Fruit fly (Drosophila melanogaster) whole organism, wandering third instar larva: ENCODE data around the gene CG42571.

Experiments
- Abd-B ChIP-seq: fragments of >200 bp; optimal IDR thresholded peaks from 2 replicates; lab custom pipeline; 2017; ENCODE audit warnings: missing biosample characterization, missing genetic modification characterization
- CG9705 ChIP-seq: fragments of 200-800 bp; sonication (Bioruptor generic); optimal IDR thresholded peaks from 2 replicates; lab custom pipeline; 2018; ENCODE audit warnings: missing biosample characterization, mild to moderate bottlenecking, missing genetic modification characterization
- CrebA ChIP-seq: fragments of 200-800 bp; sonication (Bioruptor generic); optimal IDR thresholded peaks from 2 replicates; lab custom pipeline; 2016; ENCODE audit warnings: missing biosample characterization, mild to moderate bottlenecking, missing genetic modification characterization, borderline replicate concordance
- Dfd ChIP-seq: fragments of >200 bp; optimal IDR thresholded peaks from 2 replicates; lab custom pipeline; 2017; ENCODE audit warnings: missing biosample characterization, missing genetic modification characterization
- Dif ChIP-seq: fragments of 200-275, 200-300 bp; sonication (Bioruptor generic); optimal IDR thresholded peaks from 2 replicates; lab custom pipeline; 2018; ENCODE audit warnings: missing biosample characterization, missing genetic modification characterization; ENCODE audit not compliant: partially characterized antibody
- GATAd ChIP-seq: sonication (Bioruptor generic); optimal IDR thresholded peaks from 2 replicates; lab custom pipeline; 2016; ENCODE audit warnings: missing biosample characterization, missing genetic modification characterization
- HLH106 ChIP-seq: fragments of 200-800 bp; optimal IDR thresholded peaks from 3 replicates; lab custom pipeline; 2019; ENCODE audit warnings: missing biosample characterization, mild to moderate bottlenecking, missing genetic modification characterization, moderate library complexity
- Hr78 ChIP-seq: fragments of >200 bp; optimal IDR thresholded peaks from 2 replicates; lab custom pipeline; 2017; ENCODE audit warnings: missing biosample characterization, missing genetic modification characterization
- Hr83 ChIP-seq: fragments of 200-300 bp; sonication (Bioruptor generic); optimal IDR thresholded peaks from 2 replicates; lab custom pipeline; 2016; ENCODE audit warnings: missing biosample characterization, mild to moderate bottlenecking, missing genetic modification characterization, moderate library complexity; ENCODE audit not compliant: poor library complexity, severe bottlenecking
- Jra ChIP-seq: sonication (Bioruptor generic); optimal IDR thresholded peaks from 2 replicates; lab custom pipeline; 2016; ENCODE audit warnings: missing biosample characterization, missing genetic modification characterization
- Mio ChIP-seq: sonication (Bioruptor generic); optimal IDR thresholded peaks from 2 replicates; lab custom pipeline; 2016; ENCODE audit warnings: missing biosample characterization, missing genetic modification characterization
- N ChIP-seq: fragments of >200 bp; optimal IDR thresholded peaks from 2 replicates; lab custom pipeline; 2018; ENCODE audit warnings: missing biosample characterization, missing external identifiers, missing genetic modification characterization
- OdsH ChIP-seq: fragments of 200-800 bp; sonication (Bioruptor generic); optimal IDR thresholded peaks from 2 replicates; lab custom pipeline; 2016; ENCODE audit warnings: missing biosample characterization, mild to moderate bottlenecking, missing genetic modification characterization
- Rel ChIP-seq, 2 experiments: fragments of 200-800 bp; sonication (Bioruptor generic) in 1 of 2; optimal IDR thresholded peaks; 2 replicates in 1 of 2; 3 replicates in 1 of 2; lab custom pipeline; 2016 to 2019; ENCODE audit warnings: mild to moderate bottlenecking in 2 of 2, missing biosample characterization in 2 of 2, missing genetic modification characterization in 2 of 2, moderate library complexity in 1 of 2
- Sp1 ChIP-seq: fragments of 200-800 bp; sonication (Bioruptor generic); optimal IDR thresholded peaks from 3 replicates; lab custom pipeline; 2019; ENCODE audit warnings: missing biosample characterization, mild to moderate bottlenecking, missing genetic modification characterization, moderate library complexity
- Vsx2 ChIP-seq: fragments of 200-300, 225-300 bp; sonication (Bioruptor generic); optimal IDR thresholded peaks from 2 replicates; lab custom pipeline; 2018; ENCODE audit warnings: missing biosample characterization, missing genetic modification characterization; ENCODE audit not compliant: partially characterized antibody
- br ChIP-seq: fragments of 200-800 bp; sonication (Bioruptor generic); optimal IDR thresholded peaks from 2 replicates; lab custom pipeline; 2016; ENCODE audit warnings: missing biosample characterization, missing genetic modification characterization
- dl ChIP-seq, 2 experiments: fragments of 175-275, 200-275 bp in 1 of 2; fragments of 200-275 bp in 1 of 2; sonication (Bioruptor generic); optimal IDR thresholded peaks; lab custom pipeline; 2018; ENCODE audit warnings: mild to moderate bottlenecking in 2 of 2, missing biosample characterization in 2 of 2, missing genetic modification characterization in 2 of 2, moderate library complexity in 2 of 2; ENCODE audit not compliant: partially characterized antibody in 2 of 2, insufficient read depth in 1 of 2
- dmrt93B ChIP-seq: fragments of 200-800 bp; sonication (Bioruptor generic); optimal IDR thresholded peaks from 2 replicates; lab custom pipeline; 2018; ENCODE audit warnings: missing biosample characterization, mild to moderate bottlenecking, missing genetic modification characterization
- ey ChIP-seq: fragments of 200-800 bp; sonication (Bioruptor generic); optimal IDR thresholded peaks from 2 replicates; lab custom pipeline; 2016; ENCODE audit warnings: missing biosample characterization, missing genetic modification characterization
- foxo ChIP-seq, 2 experiments: fragments of 200-800 bp; sonication (Bioruptor generic); optimal IDR thresholded peaks; 2 replicates in 1 of 2; 3 replicates in 1 of 2; lab custom pipeline; 2016 to 2017; ENCODE audit warnings: missing biosample characterization in 2 of 2, missing genetic modification characterization in 2 of 2
- fru ChIP-seq: fragments of 200-800 bp; sonication (Bioruptor generic); optimal IDR thresholded peaks from 3 replicates; lab custom pipeline; 2016; ENCODE audit warnings: missing biosample characterization, mild to moderate bottlenecking, missing genetic modification characterization
- h ChIP-seq: fragments of 200-800 bp; sonication (Bioruptor generic); optimal IDR thresholded peaks from 3 replicates; lab custom pipeline; 2016; ENCODE audit warnings: missing biosample characterization, mild to moderate bottlenecking, missing genetic modification characterization
- lola ChIP-seq: fragments of >200 bp; optimal IDR thresholded peaks from 2 replicates; lab custom pipeline; 2017; ENCODE audit warnings: missing biosample characterization, missing genetic modification characterization
- pan ChIP-seq: fragments of >200 bp; optimal IDR thresholded peaks from 2 replicates; lab custom pipeline; 2017
- psq ChIP-seq: fragments of 200-800 bp; sonication (Bioruptor generic); optimal IDR thresholded peaks from 3 replicates; lab custom pipeline; 2017; ENCODE audit warnings: missing biosample characterization, mild to moderate bottlenecking, missing genetic modification characterization, moderate library complexity
- sage ChIP-seq: fragments of 200-800 bp; sonication (Bioruptor generic); optimal IDR thresholded peaks from 2 replicates; lab custom pipeline; 2016; ENCODE audit warnings: missing biosample characterization, mild to moderate bottlenecking, missing genetic modification characterization
- sv ChIP-seq: fragments of 200-800 bp; sonication (Bioruptor generic); optimal IDR thresholded peaks from 3 replicates; lab custom pipeline; 2016; ENCODE audit warnings: missing biosample characterization, missing genetic modification characterization
- woc ChIP-seq: sonication (Bioruptor generic); optimal IDR thresholded peaks from 2 replicates; lab custom pipeline; 2016; ENCODE audit warnings: missing biosample characterization, mild to moderate bottlenecking, missing genetic modification characterization

Gene CG42571

dm6 chr3L:15684017-15684416 lies 32.2 kb upstream of the CG42571 start:
- TF ChIP-seq Abd-B (GFP tag; lab: Kevin White, UChicago): no peak
- TF ChIP-seq Dif: peak; percentile 43
- TF ChIP-seq br (GFP tag; lab: Kevin White, UChicago): no peak
- TF ChIP-seq lola (GFP tag; lab: Kevin White, UChicago): no peak
- TF ChIP-seq Vsx2: peak; percentile 43
- no peak for TF ChIP-seq psq (GFP tag; lab: Kevin White, UChicago)
- no peak for TF ChIP-seq dmrt93B (GFP tag; lab: Kevin White, UChicago)
- no peak for TF ChIP-seq pan (lab: Kevin White, UChicago)
- TF ChIP-seq Hr78: no peak
- no peak for TF ChIP-seq h (GFP tag; lab: Kevin White, UChicago)
- no peak for TF ChIP-seq sage (GFP tag; lab: Kevin White, UChicago)
- no peak for TF ChIP-seq CrebA (GFP tag; lab: Kevin White, UChicago)
- TF ChIP-seq sv: no peak
- peak in 1 of 2 experiments; percentile 59 for TF ChIP-seq dl (GFP tag; optimal IDR thresholded peaks at IDR 0.05; lab: Kevin White, UChicago; ENCODE audit: insufficient read depth in 1 of 2, partially characterized antibody in 2 of 2)
- no peak for TF ChIP-seq ey (GFP tag; lab: Kevin White, UChicago)

dm6 chr3L:15687802-15688201 lies 28.5 kb upstream of the CG42571 start, which contains the start of gene CG34452:
Gene CG34452, minus strand, starts transcription at chr3L:15687902.
- TF ChIP-seq Hr78: no peak
- no peak for TF ChIP-seq Jra
- TF ChIP-seq ey (GFP tag; lab: Kevin White, UChicago): no peak
- no peak for TF ChIP-seq br (GFP tag; lab: Kevin White, UChicago)
- no peak for TF ChIP-seq Mio (GFP tag; lab: Kevin White, UChicago)

- TF ChIP-seq Abd-B (GFP tag; lab: Kevin White, UChicago): no peak
- TF ChIP-seq CrebA (GFP tag; lab: Kevin White, UChicago): no peak
- TF ChIP-seq Sp1 (GFP tag; lab: Kevin White, UChicago): no peak
- no peak for TF ChIP-seq woc (GFP tag; lab: Kevin White, UChicago)
- TF ChIP-seq fru (GFP tag; lab: Kevin White, UChicago): no peak
- no peak for TF ChIP-seq HLH106 (tag; lab: Kevin White, UChicago)
- no peak for TF ChIP-seq N (GFP tag; lab: Kevin White, UChicago)
- TF ChIP-seq Hr78: no peak
- TF ChIP-seq lola (GFP tag; lab: Kevin White, UChicago): no peak
- no peak for TF ChIP-seq Dif
- no peak for TF ChIP-seq GATAd
- TF ChIP-seq Jra: no peak
- TF ChIP-seq dmrt93B (GFP tag; lab: Kevin White, UChicago): no peak
These were observed 26.7 kb upstream of the CG42571 start for dm6 chr3L:15689518-15689917.

- no peak for TF ChIP-seq GATAd
- TF ChIP-seq CG9705 (GFP tag; lab: Kevin White, UChicago): no peak
- TF ChIP-seq Dfd (GFP tag; lab: Kevin White, UChicago): no peak
- no peak for TF ChIP-seq CrebA (GFP tag; lab: Kevin White, UChicago)
- no peak for TF ChIP-seq OdsH
- TF ChIP-seq psq (GFP tag; lab: Kevin White, UChicago): no peak
- no peak for TF ChIP-seq pan (lab: Kevin White, UChicago)
- TF ChIP-seq Jra: no peak
- TF ChIP-seq Hr78: no peak
- no peak for TF ChIP-seq Rel (GFP tag; optimal IDR thresholded peaks at IDR 0.05; lab: Kevin White, UChicago)
- TF ChIP-seq Rel (tag; optimal IDR thresholded peaks at IDR 0.05; lab: Kevin White, UChicago): no peak
- peak in 1 of 2 experiments; percentile 26 for TF ChIP-seq foxo (GFP tag; optimal IDR thresholded peaks at IDR 0.05; lab: Kevin White, UChicago)
- no peak for TF ChIP-seq woc (GFP tag; lab: Kevin White, UChicago)
- no peak for TF ChIP-seq Mio (GFP tag; lab: Kevin White, UChicago)
- peak; percentile 15 for TF ChIP-seq HLH106 (tag; lab: Kevin White, UChicago)
- TF ChIP-seq fru (GFP tag; lab: Kevin White, UChicago): peak; percentile 13
- no peak for TF ChIP-seq Hr83 (GFP tag; lab: Kevin White, UChicago)
These were observed 25.3 kb upstream of the CG42571 start for dm6 chr3L:15690711-15691591.
